Worm (Caenorhabditis elegans) whole organism, L2 larva: ENCODE data around the gene ltah-1.2.

Experiments used
- R02D3.7 ChIP-seq: fragments of 150-350 bp; optimal IDR thresholded peaks from 2 replicates; lab custom pipeline; 2014; ENCODE audit warnings: missing biosample characterization, missing genetic modification characterization
- lin-13 ChIP-seq: fragments of 150-350 bp; optimal IDR thresholded peaks from 2 replicates; lab custom pipeline; 2014; ENCODE audit warnings: missing biosample characterization, missing genetic modification reagents, missing genetic modification characterization
- lsy-2 ChIP-seq, 2 experiments: fragments of 150-350 bp in 1 of 2; sonication (generic microtip) in 1 of 2; optimal IDR thresholded peaks; 2 replicates each; lab custom pipeline; 2014 to 2017; ENCODE audit warnings: missing biosample characterization in 2 of 2, missing genetic modification characterization in 2 of 2
- unc-39 ChIP-seq: fragments of 150-350 bp; optimal IDR thresholded peaks from 2 replicates; lab custom pipeline; 2014; ENCODE audit warnings: missing biosample characterization, missing genetic modification characterization
- unc-62 ChIP-seq: fragments of 150-350 bp; optimal IDR thresholded peaks from 2 replicates; lab custom pipeline; 2014; ENCODE audit warnings: missing biosample characterization, missing genetic modification reagents, missing genetic modification characterization

ce11 chrIV:3626447-3626846, 13.6 kb upstream of the ltah-1.2 start:
- TF ChIP-seq unc-39 (tag; lab: Kevin White, UChicago) (no peak), lsy-2 (tag; optimal IDR thresholded peaks at IDR 0.05; lab: Kevin White, UChicago) (no peak), R02D3.7 (tag; lab: Kevin White, UChicago) (no peak), lin-13 (GFP tag; lab: Kevin White, UChicago) (no peak), unc-62 (no peak)
